Fruit fly (Drosophila melanogaster) whole organism, embryonic: ENCODE results near the gene CG13829.

Experiments
- Ada2b ChIP-seq: fragments of 200-800 bp; sonication (Bioruptor generic); IDR thresholded peaks from 2 replicates; pipeline ENCODE4 v1.3.6; 2022; ENCODE audit warnings: missing biosample characterization, missing genetic modification characterization
- Awh ChIP-seq: fragments of 200-800 bp; sonication (Bioruptor generic); IDR thresholded peaks from 2 replicates; pipeline ENCODE4, ENCODE4 v1.3.6; 2022; ENCODE audit warnings: missing biosample characterization, missing genetic modification characterization
- Bgb ChIP-seq: fragments of 200-800 bp; sonication (Bioruptor generic); IDR thresholded peaks from 2 replicates; pipeline ENCODE4 v1.3.6; 2022; ENCODE audit warnings: missing biosample characterization, missing genetic modification characterization; ENCODE audit not compliant: partially characterized antibody
- CG10147 ChIP-seq: fragments of 200-800 bp; sonication (Bioruptor generic); optimal IDR thresholded peaks from 2 replicates; lab custom pipeline; 2019; ENCODE audit warnings: missing biosample characterization, mild to moderate bottlenecking, missing genetic modification characterization, moderate library complexity
- CG10366 ChIP-seq: fragments of 200-800 bp; sonication (Bioruptor generic); IDR thresholded peaks from 2 replicates; pipeline ENCODE4 v1.3.6; 2022; ENCODE audit warnings: missing biosample characterization, missing genetic modification characterization
- CG12744 ChIP-seq: fragments of 200-800 bp; sonication (Bioruptor generic); optimal IDR thresholded peaks from 2 replicates; lab custom pipeline; 2016; ENCODE audit warnings: missing biosample characterization, missing genetic modification characterization
- CG13624 ChIP-seq: fragments of 200-800 bp; sonication (Bioruptor generic); optimal IDR thresholded peaks from 2 replicates; lab custom pipeline; 2016; ENCODE audit warnings: missing biosample characterization, missing genetic modification characterization
- CG15073 ChIP-seq: fragments of 200-800 bp; sonication (Bioruptor generic); optimal IDR thresholded peaks from 2 replicates; lab custom pipeline; 2016; ENCODE audit warnings: missing biosample characterization, missing genetic modification characterization
- CG1602 ChIP-seq: fragments of 200-800 bp; sonication (Bioruptor generic); optimal IDR thresholded peaks from 3 replicates; lab custom pipeline; 2016; ENCODE audit warnings: missing biosample characterization, missing genetic modification characterization
- CG16813 ChIP-seq: fragments of 200-800 bp; sonication (Bioruptor generic); IDR thresholded peaks from 3 replicates; pipeline ENCODE4 v1.3.6; 2022; ENCODE audit warnings: missing biosample characterization, missing genetic modification characterization; ENCODE audit not compliant: partially characterized antibody
- CG2120 ChIP-seq: fragments of 200-800 bp; sonication (Bioruptor generic); optimal IDR thresholded peaks from 3 replicates; lab custom pipeline; 2016; ENCODE audit warnings: missing biosample characterization, missing genetic modification characterization
- CG2712 ChIP-seq: fragments of 200-800 bp; optimal IDR thresholded peaks from 3 replicates; lab custom pipeline; 2019; ENCODE audit warnings: missing biosample characterization, mild to moderate bottlenecking, missing genetic modification characterization, moderate library complexity
- CG30403 ChIP-seq: fragments of 200-800 bp; sonication (Bioruptor generic); optimal IDR thresholded peaks from 3 replicates; lab custom pipeline; 2016; ENCODE audit warnings: missing biosample characterization, missing genetic modification characterization
- CG31224 ChIP-seq: fragments of 200-800 bp; sonication (Bioruptor generic); IDR thresholded peaks from 2 replicates; pipeline ENCODE4 v1.3.6; 2022; ENCODE audit warnings: missing biosample characterization, missing genetic modification characterization
- CG34376 ChIP-seq: fragments of 200-800 bp; sonication (Bioruptor generic); optimal IDR thresholded peaks from 2 replicates; lab custom pipeline; 2018; ENCODE audit warnings: missing biosample characterization, mild to moderate bottlenecking, missing genetic modification characterization
- CG4328 ChIP-seq: fragments of 200-800 bp; sonication (Bioruptor generic); optimal IDR thresholded peaks from 3 replicates; lab custom pipeline; 2017; ENCODE audit warnings: missing biosample characterization, missing genetic modification reagents, missing genetic modification characterization
- CG4360 ChIP-seq: fragments of 200-800 bp; sonication (Bioruptor generic); IDR thresholded peaks from 2 replicates; pipeline ENCODE4 v1.3.6; 2022; ENCODE audit warnings: missing biosample characterization, missing genetic modification characterization
- CG4424 ChIP-seq: fragments of 200-800 bp; sonication (Bioruptor generic); optimal IDR thresholded peaks from 3 replicates; lab custom pipeline; 2016; ENCODE audit warnings: missing biosample characterization, missing genetic modification characterization
- CG7556 ChIP-seq: fragments of 200-800 bp; sonication (Bioruptor generic); optimal IDR thresholded peaks from 2 replicates; lab custom pipeline; 2017; ENCODE audit warnings: missing biosample characterization, mild to moderate bottlenecking, missing genetic modification characterization
- CoRest ChIP-seq: fragments of 200-800 bp; sonication (Bioruptor generic); optimal IDR thresholded peaks from 3 replicates; lab custom pipeline; 2018; ENCODE audit warnings: missing biosample characterization, mild to moderate bottlenecking, missing genetic modification characterization, moderate library complexity
- Deaf1 ChIP-seq: fragments of 200-800 bp; optimal IDR thresholded peaks from 3 replicates; lab custom pipeline; 2019; ENCODE audit warnings: missing biosample characterization, mild to moderate bottlenecking, missing genetic modification characterization, moderate library complexity
- HLHmδ ChIP-seq: fragments of 200-800 bp; sonication (Bioruptor generic); optimal IDR thresholded peaks from 2 replicates; lab custom pipeline; 2018; ENCODE audit warnings: missing biosample characterization, mild to moderate bottlenecking, missing genetic modification characterization, moderate library complexity
- Lim3 ChIP-seq: fragments of 200-800 bp; sonication (Bioruptor generic); IDR thresholded peaks from 2 replicates; pipeline ENCODE4 v1.3.6; 2022; ENCODE audit warnings: missing biosample characterization, missing genetic modification characterization
- Mrtf ChIP-seq: fragments of 200-800 bp; sonication (Bioruptor generic); IDR thresholded peaks from 3 replicates; pipeline ENCODE4 v1.3.6; 2022; ENCODE audit warnings: missing biosample characterization, missing genetic modification characterization
- PHDP ChIP-seq: fragments of 200-800 bp; sonication (Bioruptor generic); optimal IDR thresholded peaks from 3 replicates; lab custom pipeline; 2018; ENCODE audit warnings: missing biosample characterization, mild to moderate bottlenecking, missing genetic modification characterization, moderate library complexity
- Poxn ChIP-seq: fragments of 200-800 bp; sonication (Bioruptor generic); IDR thresholded peaks from 2 replicates; pipeline ENCODE4 v1.3.6; 2022; ENCODE audit warnings: missing biosample characterization, missing genetic modification characterization
- Ptx1 ChIP-seq: fragments of 200-800 bp; sonication (Bioruptor generic); IDR thresholded peaks from 2 replicates; pipeline ENCODE4 v1.3.6; 2022; ENCODE audit warnings: missing biosample characterization, missing genetic modification characterization
- ato ChIP-seq: fragments of 200-800 bp; sonication (Bioruptor generic); IDR thresholded peaks from 2 replicates; pipeline ENCODE4 v1.3.6; 2022; ENCODE audit warnings: missing biosample characterization, missing genetic modification characterization; ENCODE audit not compliant: partially characterized antibody
- bcd ChIP-seq: fragments of 200-800 bp; sonication (Bioruptor generic); optimal IDR thresholded peaks from 2 replicates; lab custom pipeline; 2017; ENCODE audit warnings: missing biosample characterization, mild to moderate bottlenecking, missing genetic modification characterization
- bowl ChIP-seq: fragments of 200-800 bp; sonication (Bioruptor generic); IDR thresholded peaks from 2 replicates; pipeline ENCODE4 v1.3.6; 2022; ENCODE audit warnings: missing biosample characterization, missing genetic modification characterization
- bsh ChIP-seq, 2 experiments: fragments of 200-800 bp; sonication (Bioruptor generic); optimal IDR thresholded peaks; 2 replicates each; lab custom pipeline; 2017 to 2018; ENCODE audit warnings: mild to moderate bottlenecking in 2 of 2, missing biosample characterization in 2 of 2, missing genetic modification characterization in 2 of 2, moderate library complexity in 1 of 2
- chif ChIP-seq, 2 experiments: fragments of 200-800 bp; sonication (Bioruptor generic); optimal IDR thresholded peaks; 3 replicates each; lab custom pipeline; 2016; ENCODE audit warnings: missing biosample characterization in 2 of 2, missing genetic modification characterization in 2 of 2
- chn ChIP-seq: fragments of 200-800 bp; sonication (Bioruptor generic); optimal IDR thresholded peaks from 2 replicates; lab custom pipeline; 2016; ENCODE audit warnings: missing biosample characterization, missing genetic modification characterization
- crp ChIP-seq, 2 experiments: fragments of 200-800 bp; sonication (Bioruptor generic); optimal IDR thresholded peaks; 2 replicates in 1 of 2; 3 replicates in 1 of 2; lab custom pipeline; 2017; ENCODE audit warnings: missing biosample characterization in 2 of 2, missing genetic modification characterization in 2 of 2, mild to moderate bottlenecking in 1 of 2, moderate library complexity in 1 of 2
- dati ChIP-seq: fragments of 200-800 bp; sonication (Bioruptor generic); IDR thresholded peaks from 2 replicates; pipeline ENCODE4 v1.3.6; 2022; ENCODE audit warnings: missing biosample characterization, missing genetic modification characterization
- dmrt99B ChIP-seq: fragments of 200-800 bp; sonication (Bioruptor generic); optimal IDR thresholded peaks from 2 replicates; lab custom pipeline; 2018; ENCODE audit warnings: missing biosample characterization, mild to moderate bottlenecking, missing genetic modification characterization, moderate library complexity
- dysf ChIP-seq: fragments of 200-800 bp; sonication (Bioruptor generic); IDR thresholded peaks from 3 replicates; pipeline ENCODE4 v1.3.6; 2022; ENCODE audit warnings: missing biosample characterization, missing genetic modification characterization
- gcm2 ChIP-seq: fragments of 200-800 bp; sonication (Bioruptor generic); optimal IDR thresholded peaks from 2 replicates; lab custom pipeline; 2016; ENCODE audit warnings: missing biosample characterization, missing genetic modification characterization
- gem ChIP-seq: fragments of 200-800 bp; sonication (Bioruptor generic); optimal IDR thresholded peaks from 2 replicates; lab custom pipeline; 2019; ENCODE audit warnings: missing biosample characterization, mild to moderate bottlenecking, missing genetic modification characterization, moderate library complexity
- her ChIP-seq: fragments of 200-800 bp; sonication (Bioruptor generic); optimal IDR thresholded peaks from 2 replicates; lab custom pipeline; 2016; ENCODE audit warnings: missing biosample characterization, missing genetic modification characterization
- inv ChIP-seq: fragments of 200-800 bp; sonication (Bioruptor generic); IDR thresholded peaks from 2 replicates; pipeline ENCODE4 v1.3.6; 2022; ENCODE audit warnings: missing biosample characterization, missing genetic modification characterization; ENCODE audit not compliant: partially characterized antibody
- nau ChIP-seq: fragments of 200-800 bp; sonication (Bioruptor generic); optimal IDR thresholded peaks from 3 replicates; lab custom pipeline; 2017; ENCODE audit warnings: missing biosample characterization, mild to moderate bottlenecking, missing genetic modification characterization, missing genetic modification reagents
- oc ChIP-seq: fragments of 200-800 bp; sonication (Bioruptor generic); optimal IDR thresholded peaks from 2 replicates; lab custom pipeline; 2018; ENCODE audit warnings: missing biosample characterization, mild to moderate bottlenecking, missing genetic modification characterization, moderate library complexity
- rib ChIP-seq: fragments of 200-800 bp; sonication (Bioruptor generic); IDR thresholded peaks from 2 replicates; pipeline ENCODE4 v1.3.6; 2022; ENCODE audit warnings: missing biosample characterization, missing genetic modification characterization
- sens ChIP-seq: fragments of 200-800 bp; sonication (Bioruptor generic); peaks from one replicate; lab custom pipeline; 2016; ENCODE audit warnings: missing biosample characterization, missing genetic modification characterization
- sim ChIP-seq: fragments of 200-800 bp; sonication (Bioruptor generic); IDR thresholded peaks from 2 replicates; pipeline ENCODE4 v1.3.6; 2022; ENCODE audit warnings: missing biosample characterization, missing genetic modification characterization
- tgo ChIP-seq: fragments of 200-800 bp; sonication (Bioruptor generic); IDR thresholded peaks from 3 replicates; pipeline ENCODE4 v1.3.6; 2022; ENCODE audit warnings: missing biosample characterization, missing genetic modification characterization
- vvl ChIP-seq: fragments of 200-800 bp; sonication (Bioruptor generic); IDR thresholded peaks from 2 replicates; pipeline ENCODE4 v1.3.6; 2022; ENCODE audit warnings: missing biosample characterization, missing genetic modification characterization
- zfh1 ChIP-seq: fragments of 200-800 bp; sonication (Bioruptor generic); IDR thresholded peaks from 3 replicates; pipeline ENCODE4 v1.3.6; 2022; ENCODE audit warnings: missing biosample characterization, missing genetic modification characterization

Gene CG13829

DNA sequence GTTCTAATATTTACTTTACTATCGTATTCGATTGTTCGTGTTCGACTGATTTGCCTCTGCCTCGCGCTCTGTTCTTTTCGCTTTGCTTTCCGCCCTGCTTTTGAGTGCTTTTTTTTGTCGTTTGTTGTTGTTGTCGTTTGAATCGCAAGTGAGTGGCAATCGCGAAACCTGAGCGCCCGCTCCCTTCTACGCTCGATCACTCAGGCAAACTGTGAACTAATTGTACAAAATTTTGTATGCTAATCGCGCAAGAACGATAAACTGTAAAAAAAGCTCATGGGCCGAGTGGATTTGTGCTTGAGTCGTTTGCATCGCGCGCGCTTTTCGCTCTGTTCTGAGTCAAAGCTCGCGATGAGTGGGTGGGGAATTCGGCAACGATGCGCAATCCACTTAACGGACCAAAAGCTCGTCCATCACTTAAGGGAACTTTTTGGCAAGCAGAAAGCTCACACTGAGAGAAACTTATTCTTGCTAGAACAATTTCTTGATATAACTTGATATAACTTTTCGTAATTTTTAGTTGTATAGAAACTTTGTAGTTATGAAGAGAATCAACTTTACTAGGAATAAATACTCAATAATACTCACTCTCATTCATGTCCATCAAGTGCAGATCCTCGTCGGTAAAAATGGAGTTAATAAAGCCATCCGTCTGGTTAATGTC lies 30.1 kb upstream of the CG13829 start (continued):
- no peak for TF ChIP-seq CG31224
- peak; percentile 74 for TF ChIP-seq sens (GFP tag; lab: Kevin White, UChicago)
- no peak for TF ChIP-seq Mrtf
- TF ChIP-seq crp (GFP tag; optimal IDR thresholded peaks at IDR 0.05; lab: Kevin White, UChicago) = no peak
- TF ChIP-seq Awh (GFP tag; lab: Robert Waterston, UW) = no peak
- no peak for TF ChIP-seq oc (tag; lab: Kevin White, UChicago)
- peak in 1 of 2 experiments; percentile 23 for TF ChIP-seq bsh (GFP tag; optimal IDR thresholded peaks at IDR 0.05; lab: Kevin White, UChicago)
- TF ChIP-seq CG2712 (tag; lab: Kevin White, UChicago) = peak; percentile 13
- peak; percentile 57 for TF ChIP-seq gem (tag; lab: Kevin White, UChicago)
- TF ChIP-seq Poxn (GFP tag; lab: Robert Waterston, UW) = no peak
- peak; percentile 38; the same call in 1 of the 3 replicates for TF ChIP-seq tgo
- 0 out of 2 replicates have a peak, but pooled peaks have one; percentile 21 for TF ChIP-seq bowl (GFP tag; lab: Robert Waterston, UW)
- peak; percentile 58; the same call in 2 of the 3 replicates for TF ChIP-seq dysf
- TF ChIP-seq sim (GFP tag; lab: Robert Waterston, UW) = no peak
- no peak for TF ChIP-seq CG16813 (GFP tag; lab: Robert Waterston, UW)
- TF ChIP-seq CoRest (tag; lab: Kevin White, UChicago) = peak; percentile 3
- TF ChIP-seq CG13624 (GFP tag; lab: Kevin White, UChicago) = peak; percentile 43
- no peak for TF ChIP-seq ato (GFP tag; lab: Robert Waterston, UW)
- peak; percentile 2 for TF ChIP-seq CG4424 (GFP tag; lab: Kevin White, UChicago)
- peak; percentile 70 for TF ChIP-seq CG2120 (GFP tag; lab: Kevin White, UChicago)
- TF ChIP-seq CG4360 (GFP tag; lab: Robert Waterston, UW) = 0 out of 2 replicates have a peak, but pooled peaks have one; percentile 37
- TF ChIP-seq Ptx1 (GFP tag; lab: Robert Waterston, UW) = no peak
- no peak for TF ChIP-seq chif (GFP tag; optimal IDR thresholded peaks at IDR 0.05; lab: Kevin White, UChicago)
- TF ChIP-seq CG15073 (GFP tag; lab: Kevin White, UChicago) = no peak
- TF ChIP-seq Ada2b (GFP tag; lab: Robert Waterston, UW) = peak; percentile 51; the same call in 1 of the 2 replicates
- TF ChIP-seq PHDP (tag; lab: Kevin White, UChicago) = peak; percentile 33
- TF ChIP-seq chn (GFP tag; lab: Kevin White, UChicago) = no peak
- TF ChIP-seq HLHmδ (GFP tag; lab: Kevin White, UChicago) = no peak
- TF ChIP-seq CG34376 (GFP tag; lab: Kevin White, UChicago) = peak; percentile 86
- peak; percentile 22 for TF ChIP-seq CG30403
- no peak for TF ChIP-seq dati (GFP tag; lab: Robert Waterston, UW)
- no peak for TF ChIP-seq CG1602 (GFP tag; lab: Kevin White, UChicago)
- TF ChIP-seq CG12744 (GFP tag; lab: Kevin White, UChicago) = no peak
- TF ChIP-seq Deaf1 = peak; percentile 43
- 0 out of 2 replicates have a peak, but pooled peaks have one; percentile 30 for TF ChIP-seq inv (GFP tag; lab: Robert Waterston, UW)
- TF ChIP-seq CG10147 (GFP tag; lab: Kevin White, UChicago) = peak; percentile 3
- 0 out of 2 replicates have a peak, but pooled peaks have one; percentile 30 for TF ChIP-seq vvl (GFP tag; lab: Robert Waterston, UW)
- TF ChIP-seq nau (GFP tag; lab: Kevin White, UChicago) = no peak
- TF ChIP-seq CG10366 = 0 out of 2 replicates have a peak, but pooled peaks have one; percentile 17
- TF ChIP-seq rib (GFP tag; lab: Robert Waterston, UW) = 0 out of 2 replicates have a peak, but pooled peaks have one; percentile 37
- peak; percentile 71; the same call in 1 of the 2 replicates for TF ChIP-seq Bgb (GFP tag; lab: Robert Waterston, UW)
- TF ChIP-seq CG4328 (GFP tag; lab: Kevin White, UChicago) = no peak
- TF ChIP-seq CG7556 (GFP tag; lab: Kevin White, UChicago) = peak; percentile 9
- peak; percentile 15 for TF ChIP-seq dmrt99B (tag; lab: Kevin White, UChicago)
- no peak for TF ChIP-seq gcm2 (GFP tag; lab: Kevin White, UChicago)
- no peak for TF ChIP-seq zfh1
- peak; percentile 33 for TF ChIP-seq bcd (GFP tag; lab: Kevin White, UChicago)
- TF ChIP-seq Lim3 = no peak
- peak; percentile 67 for TF ChIP-seq her (GFP tag; lab: Kevin White, UChicago)
